Worm (Caenorhabditis elegans): ENCODE measurements around the gene Y46G5A.38.

Y46G5A.38 gene

ce11 chrII:12826752-12827151 is at the start of gene Y46G5A.38:
Y46G5A.38 (plus strand) TSS chrII:12827052.
- no peak for TF ChIP-seq tra-4 (tag; optimal IDR thresholded peaks at IDR 0.05)
- TF ChIP-seq ets-7 (tag; optimal IDR thresholded peaks at IDR 0.05): no peak
- no peak for TF ChIP-seq ama-1 (optimal IDR thresholded peaks at IDR 0.05)
- no peak for TF ChIP-seq hnd-1 (tag; optimal IDR thresholded peaks at IDR 0.05)
- no peak for TF ChIP-seq hmg-4 (GFP tag; optimal IDR thresholded peaks at IDR 0.05)
- TF ChIP-seq ceh-36 (tag; optimal IDR thresholded peaks at IDR 0.05): no peak
- no peak for TF ChIP-seq flt-1 (GFP tag; IDR thresholded peaks at IDR 0.05)
- no peak for TF ChIP-seq F13C5.2 (tag; optimal IDR thresholded peaks at IDR 0.05)
- no peak for TF ChIP-seq B0310.2 (tag; optimal IDR thresholded peaks at IDR 0.05)
- TF ChIP-seq tbx-11 (GFP tag; IDR thresholded peaks at IDR 0.05): no peak
- TF ChIP-seq hmbx-1 (tag; optimal IDR thresholded peaks at IDR 0.05): no peak
- TF ChIP-seq pes-1 (GFP tag; IDR thresholded peaks at IDR 0.05): no peak
- no peak for TF ChIP-seq ceh-13 (GFP tag; optimal IDR thresholded peaks at IDR 0.05)
- TF ChIP-seq tbx-37 (GFP tag; conservative IDR thresholded peaks at IDR 0.05): no peak
- no peak for TF ChIP-seq sea-1 (GFP tag; conservative IDR thresholded peaks at IDR 0.05)
- TF ChIP-seq scrt-1 (GFP tag; IDR thresholded peaks at IDR 0.05): no peak

ce11 chrII:12778374-12778773 is 48.5 kb upstream of the Y46G5A.38 start:
- TF ChIP-seq flt-1 (GFP tag; IDR thresholded peaks at IDR 0.05) (peak; percentile 36; the same call in 1 of the 2 replicates), sea-1 (GFP tag; conservative IDR thresholded peaks at IDR 0.05) (0 out of 2 replicates have a peak, but pooled peaks have one; percentile 13)

ce11 chrII:12785391-12785790 is 41.5 kb upstream of the Y46G5A.38 start, which contains the start of gene Y46G5A.15:
Y46G5A.15 (minus strand) TSS chrII:12785416.
- TF ChIP-seq tra-4 (tag; optimal IDR thresholded peaks at IDR 0.05): no peak
- no peak for TF ChIP-seq ceh-36 (tag; optimal IDR thresholded peaks at IDR 0.05)

ce11 chrII:12787831-12788248 is 39.0 kb upstream of the Y46G5A.38 start, which contains the start of gene alkb-7:
alkb-7 (minus strand) TSS chrII:12788153.
- TF ChIP-seq tbx-11 (GFP tag; IDR thresholded peaks at IDR 0.05): no peak
- TF ChIP-seq hmbx-1 (tag; optimal IDR thresholded peaks at IDR 0.05): no peak
- TF ChIP-seq aly-1 (tag; optimal IDR thresholded peaks at IDR 0.05): no peak
- no peak for TF ChIP-seq scrt-1 (GFP tag; IDR thresholded peaks at IDR 0.05)
- peak; percentile 24 for TF ChIP-seq B0310.2 (tag; optimal IDR thresholded peaks at IDR 0.05)
- no peak for TF ChIP-seq sea-1 (GFP tag; conservative IDR thresholded peaks at IDR 0.05)
- no peak for TF ChIP-seq flt-1 (GFP tag; IDR thresholded peaks at IDR 0.05)
- peak; percentile 14 for TF ChIP-seq F13C5.2 (tag; optimal IDR thresholded peaks at IDR 0.05)
- TF ChIP-seq pes-1 (GFP tag; IDR thresholded peaks at IDR 0.05): 0 out of 2 replicates have a peak, but pooled peaks have one; percentile 20
- no peak for TF ChIP-seq ceh-13 (GFP tag; optimal IDR thresholded peaks at IDR 0.05)
- TF ChIP-seq ceh-36 (tag; optimal IDR thresholded peaks at IDR 0.05): no peak
- TF ChIP-seq tra-4 (tag; optimal IDR thresholded peaks at IDR 0.05): peak; percentile 22
- TF ChIP-seq ets-7 (tag; optimal IDR thresholded peaks at IDR 0.05): no peak
- TF ChIP-seq hmg-4 (GFP tag; optimal IDR thresholded peaks at IDR 0.05): no peak
- TF ChIP-seq ama-1 (optimal IDR thresholded peaks at IDR 0.05): peak; percentile 79
- TF ChIP-seq hnd-1 (tag; optimal IDR thresholded peaks at IDR 0.05): no peak
- no peak for TF ChIP-seq tbx-37 (GFP tag; conservative IDR thresholded peaks at IDR 0.05)

ce11 chrII:12789497-12789896 is 37.4 kb upstream of the Y46G5A.38 start:
- TF ChIP-seq aly-1 (tag; optimal IDR thresholded peaks at IDR 0.05): peak; percentile 49
- no peak for TF ChIP-seq sea-1 (GFP tag; conservative IDR thresholded peaks at IDR 0.05)

ce11 chrII:12790392-12790791 is 36.5 kb upstream of the Y46G5A.38 start:
- no peak for TF ChIP-seq ceh-36 (tag; optimal IDR thresholded peaks at IDR 0.05)
- TF ChIP-seq ceh-13 (GFP tag; optimal IDR thresholded peaks at IDR 0.05): no peak
- no peak for TF ChIP-seq ama-1 (optimal IDR thresholded peaks at IDR 0.05)
- no peak for TF ChIP-seq sea-1 (GFP tag; conservative IDR thresholded peaks at IDR 0.05)
- no peak for TF ChIP-seq hnd-1 (tag; optimal IDR thresholded peaks at IDR 0.05)
- TF ChIP-seq scrt-1 (GFP tag; IDR thresholded peaks at IDR 0.05): no peak
- TF ChIP-seq hmg-4 (GFP tag; optimal IDR thresholded peaks at IDR 0.05): no peak
- no peak for TF ChIP-seq aly-1 (tag; optimal IDR thresholded peaks at IDR 0.05)
- no peak for TF ChIP-seq hmbx-1 (tag; optimal IDR thresholded peaks at IDR 0.05)
- no peak for TF ChIP-seq tbx-37 (GFP tag; conservative IDR thresholded peaks at IDR 0.05)
- TF ChIP-seq F13C5.2 (tag; optimal IDR thresholded peaks at IDR 0.05): no peak
- no peak for TF ChIP-seq flt-1 (GFP tag; IDR thresholded peaks at IDR 0.05)
- no peak for TF ChIP-seq tra-4 (tag; optimal IDR thresholded peaks at IDR 0.05)
- TF ChIP-seq tbx-11 (GFP tag; IDR thresholded peaks at IDR 0.05): no peak
- no peak for TF ChIP-seq ets-7 (tag; optimal IDR thresholded peaks at IDR 0.05)
- no peak for TF ChIP-seq pes-1 (GFP tag; IDR thresholded peaks at IDR 0.05)

ce11 chrII:12795188-12795587 is 31.7 kb upstream of the Y46G5A.38 start:
- TF ChIP-seq ama-1 (optimal IDR thresholded peaks at IDR 0.05) (no peak), tbx-37 (GFP tag; conservative IDR thresholded peaks at IDR 0.05) (no peak), tra-4 (tag; optimal IDR thresholded peaks at IDR 0.05) (no peak), hmbx-1 (tag; optimal IDR thresholded peaks at IDR 0.05) (no peak), scrt-1 (GFP tag; IDR thresholded peaks at IDR 0.05) (no peak), hmg-4 (GFP tag; optimal IDR thresholded peaks at IDR 0.05) (no peak), B0310.2 (tag; optimal IDR thresholded peaks at IDR 0.05) (no peak), ceh-13 (GFP tag; optimal IDR thresholded peaks at IDR 0.05) (no peak), ceh-36 (tag; optimal IDR thresholded peaks at IDR 0.05) (no peak), F13C5.2 (tag; optimal IDR thresholded peaks at IDR 0.05) (no peak), sea-1 (GFP tag; conservative IDR thresholded peaks at IDR 0.05) (no peak), flt-1 (GFP tag; IDR thresholded peaks at IDR 0.05) (no peak), aly-1 (tag; optimal IDR thresholded peaks at IDR 0.05) (no peak), tbx-11 (GFP tag; IDR thresholded peaks at IDR 0.05) (no peak), hnd-1 (tag; optimal IDR thresholded peaks at IDR 0.05) (no peak)

ce11 chrII:12796040-12796502 is 30.8 kb upstream of the Y46G5A.38 start, which contains the start of gene cpt-1:
cpt-1 (minus strand) TSS chrII:12796452.
- no peak for TF ChIP-seq sea-1 (GFP tag; conservative IDR thresholded peaks at IDR 0.05)
- TF ChIP-seq hnd-1 (tag; optimal IDR thresholded peaks at IDR 0.05): no peak
- no peak for TF ChIP-seq flt-1 (GFP tag; IDR thresholded peaks at IDR 0.05)
- no peak for TF ChIP-seq hmg-4 (GFP tag; optimal IDR thresholded peaks at IDR 0.05)
- TF ChIP-seq ceh-13 (GFP tag; optimal IDR thresholded peaks at IDR 0.05): no peak
- no peak for TF ChIP-seq tbx-11 (GFP tag; IDR thresholded peaks at IDR 0.05)
- no peak for TF ChIP-seq aly-1 (tag; optimal IDR thresholded peaks at IDR 0.05)
- no peak for TF ChIP-seq ama-1 (optimal IDR thresholded peaks at IDR 0.05)
- TF ChIP-seq ceh-36 (tag; optimal IDR thresholded peaks at IDR 0.05): no peak
- no peak for TF ChIP-seq hmbx-1 (tag; optimal IDR thresholded peaks at IDR 0.05)
- no peak for TF ChIP-seq pes-1 (GFP tag; IDR thresholded peaks at IDR 0.05)
- TF ChIP-seq B0310.2 (tag; optimal IDR thresholded peaks at IDR 0.05): no peak
- TF ChIP-seq tbx-37 (GFP tag; conservative IDR thresholded peaks at IDR 0.05): no peak
- TF ChIP-seq F13C5.2 (tag; optimal IDR thresholded peaks at IDR 0.05): no peak
- no peak for TF ChIP-seq tra-4 (tag; optimal IDR thresholded peaks at IDR 0.05)
- no peak for TF ChIP-seq ets-7 (tag; optimal IDR thresholded peaks at IDR 0.05)
